Worm (Caenorhabditis elegans): Measurements from ENCODE around the gene ppk-3.

DNA sequence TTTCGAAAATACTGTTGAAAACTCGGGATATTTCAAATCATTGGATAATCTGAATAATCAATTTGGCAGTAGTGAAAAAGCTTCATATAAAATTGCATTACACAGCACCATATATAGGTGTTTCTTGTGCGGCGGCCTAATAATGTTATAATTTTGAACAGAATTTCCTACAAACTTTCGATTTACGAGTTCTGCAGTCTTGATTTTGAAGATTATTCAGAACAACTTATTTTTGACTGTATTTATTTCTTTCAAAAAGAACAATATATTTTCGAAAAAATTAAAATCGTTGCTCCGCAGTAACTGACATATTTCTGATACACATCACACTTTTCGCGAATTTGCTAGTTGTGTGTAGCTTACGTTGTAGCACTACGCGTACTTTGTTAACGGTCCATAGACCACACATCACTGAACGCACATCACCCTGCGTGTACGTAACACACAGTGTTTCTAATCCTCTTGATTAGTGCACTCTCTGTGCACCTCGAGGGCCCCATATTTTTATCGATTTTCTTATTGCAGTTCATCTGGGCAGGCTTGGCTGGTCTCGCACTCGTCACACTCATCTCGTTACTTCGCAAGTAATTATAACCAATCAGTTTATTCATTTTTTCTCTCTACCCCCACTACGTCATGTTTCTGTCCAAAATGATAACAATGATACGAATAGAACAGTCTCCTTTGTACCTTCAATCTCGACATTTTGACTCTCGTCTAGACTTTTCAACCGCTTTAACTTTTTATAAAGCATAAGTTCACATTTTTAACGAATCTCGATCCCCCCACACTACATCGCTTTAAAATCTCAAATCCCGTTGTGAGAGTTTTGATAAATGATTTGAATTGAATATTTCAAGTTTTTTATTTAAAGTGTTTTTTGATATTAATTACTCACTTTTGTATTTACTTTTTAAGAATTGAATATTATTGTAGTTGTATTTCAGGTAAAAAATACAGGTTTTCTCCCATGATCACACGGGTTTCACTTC, 15.4 kb upstream of the ppk-3 start, which contains the start of the genes F11C1.1 and vwa-8:
- TF ChIP-seq rec-8 (tag; optimal IDR thresholded peaks at IDR 0.05) (no peak), pha-4 (tag; optimal IDR thresholded peaks at IDR 0.05) (no peak), unc-62 (GFP tag; optimal IDR thresholded peaks at IDR 0.05) (no peak), Y79H2A.3 (GFP tag; conservative IDR thresholded peaks at IDR 0.05) (no peak), F57C9.4 (tag; optimal IDR thresholded peaks at IDR 0.05) (no peak), ztf-18 (tag; optimal IDR thresholded peaks at IDR 0.05) (no peak), nfya-1 (tag; optimal IDR thresholded peaks at IDR 0.05; ENCODE audit: borderline replicate concordance, insufficient read depth) (no peak), ama-1 (optimal IDR thresholded peaks at IDR 0.05) (no peak), ama-1 (GFP tag; optimal IDR thresholded peaks at IDR 0.05) (no peak), zim-3 (tag; optimal IDR thresholded peaks at IDR 0.05) (no peak), ztf-22 (GFP tag; optimal IDR thresholded peaks at IDR 0.05) (no peak), bed-2 (GFP tag; IDR thresholded peaks at IDR 0.05) (no peak), attf-6 (GFP tag; IDR thresholded peaks at IDR 0.05) (no peak), somi-1 (GFP tag; optimal IDR thresholded peaks at IDR 0.05) (no peak), hlh-26 (GFP tag; conservative IDR thresholded peaks at IDR 0.05) (no peak)

Data from whole organism, young adult.